Fruit fly (Drosophila melanogaster) whole organism, prepupa: Measurements from ENCODE around the gene CG9932.

Experiments
- Blimp-1 ChIP-seq: fragments of 200-800 bp; sonication (Bioruptor generic); optimal IDR thresholded peaks from 3 replicates; lab custom pipeline; 2017; ENCODE audit warnings: missing biosample characterization, missing genetic modification characterization, mild to moderate bottlenecking, moderate library complexity, missing genetic modification reagents
- CG10669 ChIP-seq: fragments of 200-800 bp; sonication (Bioruptor generic); optimal IDR thresholded peaks from 3 replicates; lab custom pipeline; 2018; ENCODE audit warnings: missing biosample characterization, mild to moderate bottlenecking, missing genetic modification characterization, moderate library complexity
- CG11294 ChIP-seq: fragments of 200-800 bp; sonication (Bioruptor generic); IDR thresholded peaks from 2 replicates; pipeline ENCODE4 v1.3.6; 2022; ENCODE audit warnings: missing biosample characterization, missing genetic modification characterization
- CG15336 ChIP-seq: fragments of 200-800 bp; sonication (Bioruptor generic); IDR thresholded peaks from 2 replicates; pipeline ENCODE4 v1.3.6; 2022; ENCODE audit warnings: missing biosample characterization, missing genetic modification characterization
- CG1621 ChIP-seq: fragments of 200-800 bp; sonication (Bioruptor generic); optimal IDR thresholded peaks from 3 replicates; lab custom pipeline; 2018; ENCODE audit warnings: missing biosample characterization, mild to moderate bottlenecking, missing genetic modification characterization
- CG34406 ChIP-seq: fragments of 200-800 bp; sonication (Bioruptor generic); optimal IDR thresholded peaks from 3 replicates; lab custom pipeline; 2016; ENCODE audit warnings: missing biosample characterization, missing genetic modification characterization
- CG4318 ChIP-seq: fragments of 200-800 bp; sonication (Bioruptor generic); optimal IDR thresholded peaks from 3 replicates; lab custom pipeline; 2017; ENCODE audit warnings: missing biosample characterization, mild to moderate bottlenecking, missing genetic modification characterization
- CG6163 ChIP-seq: fragments of 200-800 bp; sonication (Bioruptor generic); IDR thresholded peaks from 3 replicates; pipeline ENCODE4 v1.3.6; 2022; ENCODE audit warnings: missing biosample characterization, missing genetic modification characterization
- CG6276 ChIP-seq: fragments of 200-800 bp; sonication (Bioruptor generic); optimal IDR thresholded peaks from 2 replicates; lab custom pipeline; 2017; ENCODE audit warnings: missing biosample characterization, mild to moderate bottlenecking, missing genetic modification characterization
- CG6792 ChIP-seq: fragments of 200-800 bp; sonication (Bioruptor generic); optimal IDR thresholded peaks from 3 replicates; lab custom pipeline; 2016; ENCODE audit warnings: missing biosample characterization, missing genetic modification characterization
- CG6808 ChIP-seq: fragments of 200-800 bp; sonication (Bioruptor generic); optimal IDR thresholded peaks from 3 replicates; lab custom pipeline; 2017; ENCODE audit warnings: missing biosample characterization, missing genetic modification characterization, mild to moderate bottlenecking, moderate library complexity, missing genetic modification reagents
- CG6854 ChIP-seq: fragments of 200-800 bp; sonication (Bioruptor generic); optimal IDR thresholded peaks from 2 replicates; lab custom pipeline; 2017; ENCODE audit warnings: missing biosample characterization, mild to moderate bottlenecking, missing genetic modification characterization
- CG8119 ChIP-seq: fragments of 200-800 bp; sonication (Bioruptor generic); IDR thresholded peaks from 3 replicates; pipeline ENCODE4 v1.3.6; 2022; ENCODE audit warnings: missing biosample characterization, missing genetic modification characterization
- CG8319 ChIP-seq: fragments of 200-800 bp; sonication (Bioruptor generic); optimal IDR thresholded peaks from 3 replicates; lab custom pipeline; 2016; ENCODE audit warnings: missing biosample characterization, missing genetic modification characterization
- CG8632 ChIP-seq: fragments of 200-800 bp; sonication (Bioruptor generic); optimal IDR thresholded peaks from 3 replicates; lab custom pipeline; 2016; ENCODE audit warnings: missing biosample characterization, missing genetic modification characterization
- CG9139 ChIP-seq: fragments of 200-800 bp; sonication (Bioruptor generic); optimal IDR thresholded peaks from 3 replicates; lab custom pipeline; 2017; ENCODE audit warnings: missing biosample characterization, mild to moderate bottlenecking, missing genetic modification characterization
- Eip75B ChIP-seq: fragments of 200-800 bp; sonication (Bioruptor generic); optimal IDR thresholded peaks from 3 replicates; lab custom pipeline; 2016; ENCODE audit warnings: missing biosample characterization, missing genetic modification characterization
- Eip78C ChIP-seq: fragments of 200-800 bp; sonication (Bioruptor generic); peaks from one replicate; lab custom pipeline; 2016; ENCODE audit warnings: missing biosample characterization, missing genetic modification characterization
- Eip93F ChIP-seq: fragments of 200-800 bp; sonication (Bioruptor generic); optimal IDR thresholded peaks from 2 replicates; lab custom pipeline; 2016; ENCODE audit warnings: missing biosample characterization, mild to moderate bottlenecking, missing genetic modification characterization
- Ets21C ChIP-seq: fragments of 200-800 bp; sonication (Bioruptor generic); optimal IDR thresholded peaks from 3 replicates; lab custom pipeline; 2016; ENCODE audit warnings: missing biosample characterization, missing genetic modification characterization
- Ets96B ChIP-seq: fragments of 200-800 bp; optimal IDR thresholded peaks from 2 replicates; lab custom pipeline; 2019; ENCODE audit warnings: missing biosample characterization, mild to moderate bottlenecking, missing genetic modification characterization, moderate library complexity
- Gug ChIP-seq: fragments of 200-800 bp; sonication (Bioruptor generic); IDR thresholded peaks from 2 replicates; pipeline ENCODE4 v1.3.6; 2022; ENCODE audit warnings: missing biosample characterization, missing genetic modification characterization
- Hr39 ChIP-seq: fragments of 200-800 bp; sonication (Bioruptor generic); optimal IDR thresholded peaks from 2 replicates; lab custom pipeline; 2016; ENCODE audit warnings: missing biosample characterization, missing genetic modification characterization
- Lpt ChIP-seq: fragments of 200-800 bp; sonication (Bioruptor generic); optimal IDR thresholded peaks from 3 replicates; lab custom pipeline; 2016; ENCODE audit warnings: missing biosample characterization, missing genetic modification characterization
- Smox ChIP-seq: fragments of 200-800 bp; sonication (Bioruptor generic); optimal IDR thresholded peaks from 3 replicates; lab custom pipeline; 2016; ENCODE audit warnings: missing biosample characterization, missing genetic modification characterization
- Sox14 ChIP-seq: fragments of 200-800 bp; sonication (Bioruptor generic); optimal IDR thresholded peaks from 3 replicates; lab custom pipeline; 2016; ENCODE audit warnings: missing biosample characterization, missing genetic modification characterization
- Sox15 ChIP-seq: fragments of 200-800 bp; sonication (Bioruptor generic); optimal IDR thresholded peaks from 3 replicates; lab custom pipeline; 2016; ENCODE audit warnings: missing biosample characterization, missing genetic modification characterization
- dac ChIP-seq: fragments of 200-800 bp; sonication (Bioruptor generic); optimal IDR thresholded peaks from 2 replicates; lab custom pipeline; 2017; ENCODE audit warnings: missing biosample characterization, mild to moderate bottlenecking, missing genetic modification characterization
- dsx ChIP-seq: fragments of 200-800 bp; optimal IDR thresholded peaks from 3 replicates; lab custom pipeline; 2019; ENCODE audit warnings: missing biosample characterization, mild to moderate bottlenecking, missing genetic modification characterization, moderate library complexity; ENCODE audit not compliant: poor library complexity, severe bottlenecking
- esn ChIP-seq: fragments of 200-800 bp; sonication (Bioruptor generic); optimal IDR thresholded peaks from 2 replicates; lab custom pipeline; 2016; ENCODE audit warnings: missing biosample characterization, mild to moderate bottlenecking, missing genetic modification characterization, moderate library complexity
- fd59A ChIP-seq: fragments of 200-800 bp; sonication (Bioruptor generic); optimal IDR thresholded peaks from 2 replicates; lab custom pipeline; 2017; ENCODE audit warnings: missing biosample characterization, mild to moderate bottlenecking, missing genetic modification characterization, missing genetic modification reagents
- fd85E ChIP-seq: fragments of 200-800 bp; sonication (Bioruptor generic); optimal IDR thresholded peaks from 3 replicates; lab custom pipeline; 2016; ENCODE audit warnings: missing biosample characterization, missing genetic modification characterization
- lz ChIP-seq: fragments of 200-800 bp; sonication (Bioruptor generic); optimal IDR thresholded peaks from 3 replicates; lab custom pipeline; 2016; ENCODE audit warnings: missing biosample characterization, missing genetic modification characterization
- net ChIP-seq: fragments of 200-800 bp; sonication (Bioruptor generic); optimal IDR thresholded peaks from 3 replicates; lab custom pipeline; 2016; ENCODE audit warnings: missing biosample characterization, missing genetic modification characterization
- salr ChIP-seq, 2 experiments: fragments of 200-800 bp; sonication (Bioruptor generic); optimal IDR thresholded peaks; 3 replicates each; lab custom pipeline; 2016 to 2018; ENCODE audit warnings: missing biosample characterization in 2 of 2, missing genetic modification characterization in 2 of 2, mild to moderate bottlenecking in 1 of 2
- spab ChIP-seq: fragments of 200-800 bp; sonication (Bioruptor generic); optimal IDR thresholded peaks from 2 replicates; lab custom pipeline; 2017; ENCODE audit warnings: missing biosample characterization, mild to moderate bottlenecking, missing genetic modification characterization, missing genetic modification reagents
- ss ChIP-seq, 2 experiments: fragments of 200-800 bp; sonication (Bioruptor generic); optimal IDR thresholded peaks; 2 replicates in 1 of 2; 3 replicates in 1 of 2; lab custom pipeline; 2017 to 2018; ENCODE audit warnings: mild to moderate bottlenecking in 2 of 2, missing biosample characterization in 2 of 2, missing genetic modification characterization in 2 of 2, moderate library complexity in 1 of 2
- svp ChIP-seq: fragments of 200-800 bp; sonication (Bioruptor generic); peaks from one replicate; lab custom pipeline; 2016; ENCODE audit warnings: missing biosample characterization, missing genetic modification characterization
- topi ChIP-seq: fragments of 200-800 bp; sonication (Bioruptor generic); optimal IDR thresholded peaks from 3 replicates; lab custom pipeline; 2016; ENCODE audit warnings: missing biosample characterization, missing genetic modification characterization
- vri ChIP-seq: fragments of 200-800 bp; sonication (Bioruptor generic); optimal IDR thresholded peaks from 3 replicates; lab custom pipeline; 2016; ENCODE audit warnings: missing biosample characterization, mild to moderate bottlenecking, missing genetic modification characterization

Gene CG9932

dm6 chr2L:13098301-13098700, 38.4 kb upstream of the CG9932 start (continued):
- TF ChIP-seq CG15336 (GFP tag; lab: Robert Waterston, UW) (no peak), fd85E (GFP tag; lab: Kevin White, UChicago) (no peak), Sox15 (GFP tag; lab: Kevin White, UChicago) (no peak), Eip75B (GFP tag; lab: Kevin White, UChicago) (no peak), svp (GFP tag; lab: Kevin White, UChicago) (peak; percentile 76), Ets21C (GFP tag; lab: Kevin White, UChicago) (no peak), Eip93F (GFP tag; lab: Kevin White, UChicago) (no peak), CG8319 (GFP tag; lab: Kevin White, UChicago) (no peak), CG10669 (GFP tag; lab: Kevin White, UChicago) (peak; percentile 8), vri (GFP tag; lab: Kevin White, UChicago) (peak; percentile 89), CG6792 (peak; percentile 3), fd59A (GFP tag; lab: Kevin White, UChicago) (no peak), Sox14 (GFP tag; lab: Kevin White, UChicago) (peak; percentile 28), spab (GFP tag; lab: Kevin White, UChicago) (no peak), CG1621 (tag; lab: Kevin White, UChicago) (peak; percentile 11), CG11294 (GFP tag; lab: Robert Waterston, UW) (no peak), dsx (GFP tag; lab: Kevin White, UChicago) (peak; percentile 46), CG34406 (GFP tag; lab: Kevin White, UChicago) (no peak), CG8632 (GFP tag; lab: Kevin White, UChicago) (no peak), Ets96B (peak; percentile 3), CG4318 (no peak), lz (GFP tag; lab: Kevin White, UChicago) (no peak), net (GFP tag; lab: Kevin White, UChicago) (peak; percentile 47), salr (GFP tag; optimal IDR thresholded peaks at IDR 0.05; lab: Kevin White, UChicago) (no peak), Lpt (no peak), topi (GFP tag; lab: Kevin White, UChicago) (no peak), CG6808 (GFP tag; lab: Kevin White, UChicago) (peak; percentile 51), CG9139 (GFP tag; lab: Kevin White, UChicago) (peak; percentile 58)

- TF ChIP-seq Smox (GFP tag; lab: Kevin White, UChicago) (no peak), topi (GFP tag; lab: Kevin White, UChicago) (no peak), Eip78C (GFP tag; lab: Kevin White, UChicago) (peak; percentile 25), svp (GFP tag; lab: Kevin White, UChicago) (peak; percentile 38), CG8632 (GFP tag; lab: Kevin White, UChicago) (no peak), CG6276 (no peak), Sox14 (GFP tag; lab: Kevin White, UChicago) (no peak), dsx (GFP tag; lab: Kevin White, UChicago) (no peak), CG6854 (GFP tag; lab: Kevin White, UChicago) (no peak)
Measured at dm6 chr2L:13097200-13097599, 37.3 kb upstream of the CG9932 start.

DNA sequence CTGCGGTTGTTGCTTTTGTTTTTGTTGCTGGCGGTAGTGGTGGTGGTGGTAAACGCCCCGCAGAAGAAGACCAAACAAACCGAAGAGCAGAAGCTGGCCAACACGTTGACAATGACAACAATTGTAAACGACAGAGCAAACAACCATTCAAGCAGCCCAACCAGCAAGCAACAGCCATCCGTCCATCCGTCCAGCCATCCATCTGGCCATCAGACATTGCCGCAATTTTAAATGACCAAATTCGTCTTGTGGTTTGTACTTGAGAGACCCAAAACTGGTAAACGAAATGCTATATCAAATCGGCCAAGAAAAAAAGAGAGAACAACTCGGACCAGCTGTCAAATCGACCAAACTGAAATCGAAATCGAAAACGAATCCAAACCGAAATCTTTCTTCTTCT, 35.9 kb upstream of the CG9932 start:
- TF ChIP-seq Ets21C (GFP tag; lab: Kevin White, UChicago) (no peak), CG10669 (GFP tag; lab: Kevin White, UChicago) (no peak), CG4318 (no peak), Blimp-1 (peak; percentile 71)

dm6 chr2L:13088550-13088949, 28.6 kb upstream of the CG9932 start:
- no peak for TF ChIP-seq esn (GFP tag; lab: Kevin White, UChicago)
- no peak for TF ChIP-seq Gug (GFP tag; lab: Robert Waterston, UW)
- no peak for TF ChIP-seq fd85E (GFP tag; lab: Kevin White, UChicago)
- no peak for TF ChIP-seq CG6276
- peak; percentile 56 for TF ChIP-seq svp (GFP tag; lab: Kevin White, UChicago)
- peak; percentile 31; the same call in 1 of the 3 replicates for TF ChIP-seq CG6163 (GFP tag; lab: Robert Waterston, UW)
- TF ChIP-seq CG8119, result no peak
- TF ChIP-seq CG8319 (GFP tag; lab: Kevin White, UChicago), result no peak
- no peak for TF ChIP-seq Sox14 (GFP tag; lab: Kevin White, UChicago)
- TF ChIP-seq ss (GFP tag; optimal IDR thresholded peaks at IDR 0.05; lab: Kevin White, UChicago), result no peak
- no peak for TF ChIP-seq Hr39 (GFP tag; lab: Kevin White, UChicago)
- no peak for TF ChIP-seq dac (GFP tag; lab: Kevin White, UChicago)
- TF ChIP-seq net (GFP tag; lab: Kevin White, UChicago), result no peak
- TF ChIP-seq CG34406 (GFP tag; lab: Kevin White, UChicago), result no peak
- no peak for TF ChIP-seq lz (GFP tag; lab: Kevin White, UChicago)
- TF ChIP-seq dsx (GFP tag; lab: Kevin White, UChicago), result no peak
